Worm (Caenorhabditis elegans) whole organism, L4/young adult: Measurements from ENCODE around the gene Y73C8C.12.

ENCODE experiments used
- W03F9.2 ChIP-seq: fragments of 150-350 bp; optimal IDR thresholded peaks from 2 replicates; lab custom pipeline; 2014; ENCODE audit warnings: missing biosample characterization, missing genetic modification characterization
- dao-5 ChIP-seq: sonication (generic microtip); optimal IDR thresholded peaks from 2 replicates; lab custom pipeline; 2016; ENCODE audit warnings: missing genotype, missing genetic modification characterization, moderate library complexity, missing compliant biosample characterization
- him-1 ChIP-seq: sonication (generic microtip); optimal IDR thresholded peaks from 2 replicates; lab custom pipeline; 2016; ENCODE audit warnings: missing genotype, missing genetic modification reagents, missing genetic modification characterization, missing compliant biosample characterization

Gene Y73C8C.12

ce11 chrV:3114973-3115372 is 10.0 kb upstream of the Y73C8C.12 start, which contains the start of gene Y73C8C.3:
Gene Y73C8C.3, plus strand, starts transcription at chrV:3115273.
- TF ChIP-seq him-1 (tag; lab: Kevin White, UChicago) = no peak
- TF ChIP-seq W03F9.2 (tag; lab: Kevin White, UChicago) = no peak
- TF ChIP-seq dao-5 (tag; lab: Kevin White, UChicago) = no peak

DNA sequence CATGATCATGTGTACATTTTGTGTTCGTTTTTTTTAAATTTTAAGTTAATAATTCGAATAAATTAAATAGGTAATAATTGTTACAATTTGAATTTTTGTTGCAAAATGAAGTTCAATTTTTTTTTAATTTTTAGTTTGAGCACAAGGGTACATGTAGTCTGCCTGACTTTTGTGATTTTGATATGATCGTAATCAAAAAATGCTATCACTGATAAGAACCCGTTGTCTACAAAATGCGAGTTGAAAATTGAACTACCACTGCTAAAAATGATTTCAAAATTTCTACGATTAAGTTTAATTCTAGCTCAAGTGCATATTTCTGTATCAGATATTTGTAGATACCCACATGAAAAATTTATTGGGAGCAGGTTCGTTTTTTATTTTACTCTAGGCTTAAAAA is 6.8 kb upstream of the Y73C8C.12 start, which contains the start of gene clec-210:
Gene clec-210 (plus strand): TSS at position 211 of the 400 bp plus-strand sequence.
- TF ChIP-seq dao-5 (tag; lab: Kevin White, UChicago) (no peak), W03F9.2 (tag; lab: Kevin White, UChicago) (no peak), him-1 (tag; lab: Kevin White, UChicago) (no peak)

DNA sequence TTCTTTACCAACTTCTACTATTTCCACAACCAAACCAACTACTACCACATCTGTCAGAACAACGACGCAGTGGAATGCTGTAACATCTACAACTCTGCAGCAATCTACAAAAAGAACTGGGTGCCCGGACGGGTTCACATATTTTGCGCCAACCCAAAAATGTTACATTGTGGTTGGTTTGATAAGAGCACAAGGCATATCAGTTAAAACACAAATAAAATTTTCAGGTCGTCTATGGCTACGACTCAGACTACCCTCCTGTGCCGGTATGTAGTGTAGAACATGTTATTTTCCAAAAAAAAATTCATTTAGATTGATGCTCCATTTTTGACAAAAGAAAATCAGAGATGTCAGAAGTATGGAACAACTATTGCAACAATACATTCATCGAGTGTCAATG is 5.8 kb upstream of the Y73C8C.12 start:
- TF ChIP-seq him-1 (tag; lab: Kevin White, UChicago) (no peak), W03F9.2 (tag; lab: Kevin White, UChicago) (no peak), dao-5 (tag; lab: Kevin White, UChicago) (no peak)

DNA sequence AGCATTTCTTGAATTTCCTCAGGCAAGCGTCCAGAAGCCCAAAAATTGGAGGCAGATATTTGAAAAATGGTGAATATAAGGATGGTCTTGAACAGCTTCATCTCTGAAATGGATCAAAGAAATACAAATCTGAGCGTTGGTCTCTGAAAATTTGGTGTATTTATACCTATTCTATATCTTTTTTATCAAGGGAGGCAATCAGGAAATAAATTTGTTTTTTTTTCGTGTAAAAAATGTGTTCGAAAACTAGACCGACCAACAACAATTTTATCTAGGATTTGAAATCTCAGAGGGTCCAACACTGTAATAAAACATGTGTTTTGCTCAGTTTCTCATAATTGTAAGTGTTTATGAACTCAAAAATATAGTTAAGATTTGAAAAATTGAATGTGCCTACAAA is 3.3 kb upstream of the Y73C8C.12 start, which contains the start of gene srt-56:
Gene srt-56 (minus strand): TSS at position 101 of the 400 bp plus-strand sequence.
- TF ChIP-seq him-1 (tag; lab: Kevin White, UChicago) (no peak), W03F9.2 (tag; lab: Kevin White, UChicago) (no peak), dao-5 (tag; lab: Kevin White, UChicago) (no peak)

DNA sequence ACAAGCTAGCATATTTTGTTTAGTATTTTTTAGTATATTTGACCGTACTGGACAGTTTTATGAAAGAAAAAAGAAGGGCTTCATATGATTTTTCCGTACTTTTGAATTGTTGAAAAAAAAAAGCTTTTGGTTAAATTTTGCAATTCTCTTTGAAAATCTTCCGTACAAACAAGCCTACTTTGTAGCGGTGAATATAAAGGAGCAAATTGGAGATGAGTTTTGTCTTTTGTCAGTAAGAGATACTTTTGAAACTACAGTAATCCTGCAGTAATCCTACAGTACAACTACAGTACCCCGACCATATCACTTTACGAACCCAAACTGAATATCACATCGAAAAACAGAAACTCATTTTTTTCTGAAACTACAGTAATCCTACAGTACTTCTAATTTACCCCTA is 2.6 kb upstream of the Y73C8C.12 start:
- TF ChIP-seq W03F9.2 (tag; lab: Kevin White, UChicago) = no peak
- no peak for TF ChIP-seq dao-5 (tag; lab: Kevin White, UChicago)
- TF ChIP-seq him-1 (tag; lab: Kevin White, UChicago) = no peak

ce11 chrV:3127670-3128069 is 2.7 kb downstream of the Y73C8C.12 start, which contains the start of gene Y73C8C.10:
Gene Y73C8C.10, minus strand, starts transcription at chrV:3127770.
- TF ChIP-seq him-1 (tag; lab: Kevin White, UChicago) = no peak
- no peak for TF ChIP-seq dao-5 (tag; lab: Kevin White, UChicago)
- TF ChIP-seq W03F9.2 (tag; lab: Kevin White, UChicago) = no peak

ce11 chrV:3128803-3129202 is 3.8 kb downstream of the Y73C8C.12 start, which contains the start of gene tat-6:
Gene tat-6, plus strand, starts transcription at chrV:3129103.
- TF ChIP-seq dao-5 (tag; lab: Kevin White, UChicago) = no peak

ce11 chrV:3132116-3132515 is 7.1 kb downstream of the Y73C8C.12 start:
- no peak for TF ChIP-seq dao-5 (tag; lab: Kevin White, UChicago)
- no peak for TF ChIP-seq W03F9.2 (tag; lab: Kevin White, UChicago)
- TF ChIP-seq him-1 (tag; lab: Kevin White, UChicago) = no peak

DNA sequence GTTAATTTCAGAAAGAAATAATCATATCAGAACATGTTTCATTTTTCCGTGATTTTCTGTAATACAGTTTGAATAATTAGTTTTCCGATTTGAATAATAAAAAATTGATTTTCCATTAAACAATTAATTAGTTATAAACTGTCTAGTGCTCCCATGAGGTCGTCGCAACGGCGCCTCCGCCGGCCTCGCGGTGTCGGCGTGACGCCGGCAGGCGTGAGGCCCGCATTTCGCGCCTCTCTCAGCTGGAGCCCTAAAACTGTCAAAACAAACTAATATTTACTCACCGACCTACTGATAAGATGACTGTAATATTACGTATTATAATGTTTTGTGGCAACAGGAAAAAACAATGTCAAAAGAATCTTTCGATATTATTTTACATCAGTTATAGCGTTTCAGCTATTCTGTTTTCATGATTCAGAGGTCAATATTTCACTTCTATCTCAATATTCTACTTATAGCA is 8.3 kb downstream of the Y73C8C.12 start, which contains the start of gene F02C9.2:
Gene F02C9.2 (plus strand): TSS at position 413 of the 463 bp plus-strand sequence.
- TF ChIP-seq W03F9.2 (tag; lab: Kevin White, UChicago) (no peak), dao-5 (tag; lab: Kevin White, UChicago) (no peak), him-1 (tag; lab: Kevin White, UChicago) (no peak)

- TF ChIP-seq him-1 (tag; lab: Kevin White, UChicago) (no peak), W03F9.2 (tag; lab: Kevin White, UChicago) (no peak), dao-5 (tag; lab: Kevin White, UChicago) (no peak)
These were observed 13.5 kb downstream of the Y73C8C.12 start, which contains the start of the genes irld-3 and F02C9.1 for ce11 chrV:3138488-3138887. Gene irld-3, minus strand, starts transcription at chrV:3138588. Gene F02C9.1, plus strand, starts transcription at chrV:3138703.

DNA sequence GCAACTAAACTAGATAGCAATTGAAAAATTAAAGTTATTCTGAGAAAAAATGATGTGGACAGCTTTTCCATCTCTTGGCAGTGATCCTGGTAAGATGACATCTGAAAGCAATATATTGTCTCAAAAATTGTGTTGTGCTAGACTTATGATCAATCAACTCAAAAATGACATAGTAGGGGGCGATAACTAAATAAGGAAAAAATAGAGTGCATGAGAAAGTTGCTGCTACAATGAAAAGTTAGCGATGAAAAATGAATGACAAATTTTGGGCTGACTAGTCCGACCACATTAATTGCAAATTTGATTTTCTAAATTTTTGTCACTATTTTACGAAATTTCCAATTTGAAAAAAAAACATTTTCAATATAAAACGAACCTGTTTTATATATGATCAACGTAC is 16.2 kb downstream of the Y73C8C.12 start, which contains the start of gene srab-9:
Gene srab-9 (minus strand): TSS at position 101 of the 400 bp plus-strand sequence.
- TF ChIP-seq him-1 (tag; lab: Kevin White, UChicago) (no peak), W03F9.2 (tag; lab: Kevin White, UChicago) (no peak), dao-5 (tag; lab: Kevin White, UChicago) (no peak)

DNA sequence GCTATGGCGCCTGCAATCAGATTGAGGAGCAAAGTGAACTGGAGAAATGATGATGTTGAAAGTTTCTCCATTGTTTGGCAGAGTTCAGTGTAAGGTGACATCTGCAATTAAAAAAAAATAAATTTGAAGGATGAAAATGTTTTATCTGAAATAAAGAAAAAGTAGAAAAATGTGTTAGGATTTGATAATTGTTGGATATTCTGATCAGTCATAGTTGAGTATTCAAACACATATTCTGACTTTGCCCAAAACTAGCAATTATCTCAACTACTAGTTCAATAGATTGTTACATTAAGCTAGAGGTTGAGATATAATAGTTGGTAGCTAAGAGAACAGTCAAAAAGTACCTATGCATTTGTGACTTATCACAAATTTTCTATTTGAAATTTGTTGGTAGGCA is 19.5 kb downstream of the Y73C8C.12 start, which contains the start of gene srab-10:
Gene srab-10 (minus strand): TSS at position 101 of the 400 bp plus-strand sequence.
- no peak for TF ChIP-seq dao-5 (tag; lab: Kevin White, UChicago)
- TF ChIP-seq W03F9.2 (tag; lab: Kevin White, UChicago) = no peak
- TF ChIP-seq him-1 (tag; lab: Kevin White, UChicago) = no peak

- no peak for TF ChIP-seq him-1 (tag; lab: Kevin White, UChicago)
These were observed 20.2 kb downstream of the Y73C8C.12 start for ce11 chrV:3145241-3145640.

ce11 chrV:3146932-3147331 is 21.9 kb downstream of the Y73C8C.12 start, which contains the start of gene srab-11:
Gene srab-11, minus strand, starts transcription at chrV:3147032.
- TF ChIP-seq dao-5 (tag; lab: Kevin White, UChicago) (no peak), W03F9.2 (tag; lab: Kevin White, UChicago) (no peak), him-1 (tag; lab: Kevin White, UChicago) (no peak)
